Worm (Caenorhabditis elegans): Measurements from ENCODE around the gene gar-2.

Gene gar-2

DNA sequence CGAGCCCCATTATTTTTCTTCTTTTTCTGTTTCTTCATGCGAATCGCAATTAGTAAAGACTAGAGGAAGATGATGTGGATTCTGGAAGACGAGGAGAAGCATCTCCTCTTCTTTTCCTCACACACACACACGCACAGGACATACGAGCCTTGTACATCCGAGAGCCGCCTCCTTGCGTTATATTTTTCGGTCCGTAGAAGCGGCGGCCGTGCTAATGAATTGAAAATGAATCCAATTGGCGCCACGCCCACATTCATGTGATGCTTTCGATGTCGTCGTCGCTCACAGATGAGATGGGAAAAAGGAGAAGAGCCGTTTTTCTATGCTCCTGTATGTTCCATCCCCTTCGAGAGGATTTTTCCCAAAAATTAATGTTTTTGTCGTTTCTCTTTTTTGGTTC is 42.3 kb downstream of the gar-2 start:
- TF ChIP-seq K12H6.12 (tag; optimal IDR thresholded peaks at IDR 0.05) (no peak), zfh-2 (GFP tag; conservative IDR thresholded peaks at IDR 0.05) (0 out of 2 replicates have a peak, but pooled peaks have one; percentile 19)

- TF ChIP-seq chd-7 (tag; optimal IDR thresholded peaks at IDR 0.05) (peak; percentile 29), atf-7 (tag; optimal IDR thresholded peaks at IDR 0.05) (peak; percentile 6), snpc-1.3 (tag; optimal IDR thresholded peaks at IDR 0.05; ENCODE audit: insufficient read depth) (no peak)
These were observed 43.3 kb downstream of the gar-2 start for ce11 chrIII:6352459-6352858.

DNA sequence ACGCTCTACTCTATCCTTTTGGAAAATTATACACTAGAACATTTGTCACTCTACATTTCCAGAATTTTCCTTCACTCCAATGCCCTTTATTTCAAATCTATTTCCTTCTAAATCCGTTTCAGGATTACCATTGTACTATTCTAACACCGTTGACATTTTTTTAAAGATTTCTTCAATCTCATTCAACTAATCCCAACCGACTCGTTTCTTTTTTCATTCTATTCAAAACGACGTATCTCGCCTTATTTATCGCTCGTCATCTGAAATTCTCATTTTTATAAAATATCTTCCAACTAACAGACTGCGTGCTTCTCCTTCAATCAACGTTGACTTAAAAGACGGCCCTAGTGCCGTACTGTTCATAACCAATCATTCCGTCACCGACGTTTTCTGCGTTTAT is 43.9 kb downstream of the gar-2 start, which contains the start of gene akap-1:
Gene akap-1 (plus strand): TSS at position 301 of the 400 bp plus-strand sequence.
- TF ChIP-seq sea-2 (GFP tag; IDR thresholded peaks at IDR 0.05) (no peak), Y79H2A.3 (GFP tag; conservative IDR thresholded peaks at IDR 0.05) (no peak), tbx-9 (tag; optimal IDR thresholded peaks at IDR 0.05; ENCODE audit: borderline replicate concordance) (no peak), let-607 (tag; optimal IDR thresholded peaks at IDR 0.05) (no peak), nhr-90 (tag; optimal IDR thresholded peaks at IDR 0.05) (no peak), athp-1 (tag; optimal IDR thresholded peaks at IDR 0.05) (no peak), T07F8.4 (tag; optimal IDR thresholded peaks at IDR 0.05) (no peak), C06A6.2 (GFP tag; conservative IDR thresholded peaks at IDR 0.05) (no peak), dpff-1 (tag; optimal IDR thresholded peaks at IDR 0.05) (no peak), ztf-28 (GFP tag; IDR thresholded peaks at IDR 0.05) (no peak), efl-1 (GFP tag; optimal IDR thresholded peaks at IDR 0.05) (no peak), snpc-3.4 (tag; optimal IDR thresholded peaks at IDR 0.05) (no peak), ceh-79 (tag; optimal IDR thresholded peaks at IDR 0.05) (no peak)

- TF ChIP-seq ekl-4 (GFP tag; IDR thresholded peaks at IDR 0.05): no peak
These were observed 46.2 kb downstream of the gar-2 start for ce11 chrIII:6355359-6355758.

DNA sequence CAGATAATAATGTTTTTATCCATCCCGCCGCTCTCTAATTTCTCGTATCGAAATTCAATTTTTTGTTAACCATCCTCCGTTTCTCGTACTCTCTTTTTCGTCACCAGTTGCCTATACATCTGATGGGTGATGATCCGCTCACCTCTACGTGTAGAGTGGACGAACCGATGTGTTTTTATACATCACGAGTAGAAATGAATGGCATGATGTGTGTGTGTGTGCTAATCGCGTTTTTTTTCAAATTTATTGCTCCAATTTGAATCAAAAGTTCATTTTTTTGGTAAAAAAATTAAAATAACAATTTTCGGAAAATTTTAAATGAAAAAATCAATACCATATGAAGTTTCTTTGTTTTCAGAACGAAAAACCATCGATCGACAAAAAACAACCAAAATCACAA is 46.8 kb downstream of the gar-2 start:
- no peak for TF ChIP-seq mel-28 (tag; optimal IDR thresholded peaks at IDR 0.05; ENCODE audit: borderline replicate concordance)
- TF ChIP-seq F23B12.7 (tag; optimal IDR thresholded peaks at IDR 0.05; ENCODE audit: insufficient read depth): no peak
- TF ChIP-seq snpc-1.3 (tag; optimal IDR thresholded peaks at IDR 0.05; ENCODE audit: insufficient read depth): no peak
- no peak for TF ChIP-seq hrde-1 (tag; optimal IDR thresholded peaks at IDR 0.05; ENCODE audit: borderline replicate concordance)
- 0 out of 2 replicates have a peak, but pooled peaks have one; percentile 19 for TF ChIP-seq cebp-1 (GFP tag; IDR thresholded peaks at IDR 0.05)
- TF ChIP-seq cebp-1 (tag; optimal IDR thresholded peaks at IDR 0.05): no peak

DNA sequence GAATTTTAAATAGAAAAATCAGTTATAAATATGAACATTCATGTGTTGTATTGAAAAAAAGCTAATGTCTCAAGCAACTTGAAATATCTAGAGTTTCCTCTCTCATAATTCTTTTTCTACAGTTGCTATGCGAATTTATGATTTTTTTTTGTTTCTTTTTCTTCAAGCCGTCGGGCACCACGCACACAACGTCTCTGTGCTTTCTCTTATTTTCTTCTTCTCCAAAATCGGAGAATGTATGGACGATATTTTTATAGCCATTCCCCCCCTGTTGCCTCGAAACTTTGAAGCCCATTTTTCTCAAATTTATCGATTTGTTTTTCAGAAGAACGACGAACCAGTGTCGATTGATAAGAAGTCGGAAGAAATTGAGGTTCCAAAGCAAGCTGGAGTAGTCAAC is 47.6 kb downstream of the gar-2 start:
- TF ChIP-seq nhr-120 (GFP tag; IDR thresholded peaks at IDR 0.05) (no peak), ztf-3 (GFP tag; optimal IDR thresholded peaks at IDR 0.05) (no peak)

ce11 chrIII:6358704-6359103 is 49.5 kb downstream of the gar-2 start:
- TF ChIP-seq F37B4.10 (GFP tag; IDR thresholded peaks at IDR 0.05) (no peak), ceh-100 (GFP tag; IDR thresholded peaks at IDR 0.05) (no peak), zfh-2 (GFP tag; conservative IDR thresholded peaks at IDR 0.05) (no peak), madf-3 (GFP tag; IDR thresholded peaks at IDR 0.05) (no peak), F52B5.7 (tag; optimal IDR thresholded peaks at IDR 0.05) (no peak), lag-1 (GFP tag; IDR thresholded peaks at IDR 0.05) (no peak)

Data from whole organism, young adult.